Worm (Caenorhabditis elegans) whole organism, mixed stage, embryonic: ENCODE measurements around the gene mrpl-4.

Source experiments
- M03D4.4 ChIP-seq: sonication (generic microtip); optimal IDR thresholded peaks from 2 replicates; lab custom pipeline; 2017; ENCODE audit warnings: mild to moderate bottlenecking, missing genetic modification characterization, missing compliant biosample characterization
- bed-3 ChIP-seq: fragments of 200-800 bp; sonication (Bioruptor generic); optimal IDR thresholded peaks from 3 replicates; lab custom pipeline; 2018; ENCODE audit warnings: mild to moderate bottlenecking, missing genetic modification characterization, moderate library complexity, missing compliant biosample characterization
- blmp-1 ChIP-seq: fragments of 150-350 bp; optimal IDR thresholded peaks from 2 replicates; lab custom pipeline; 2014; ENCODE audit warnings: missing biosample characterization, missing genetic modification characterization
- ceh-83 ChIP-seq: fragments of 200-800 bp; sonication (Bioruptor generic); optimal IDR thresholded peaks from 2 replicates; lab custom pipeline; 2018; ENCODE audit warnings: mild to moderate bottlenecking, missing genetic modification characterization, missing compliant biosample characterization
- ces-1 ChIP-seq: fragments of 150-350 bp; optimal IDR thresholded peaks from 2 replicates; lab custom pipeline; 2014; ENCODE audit warnings: missing biosample characterization, missing genetic modification reagents, missing genetic modification characterization
- cnd-1 ChIP-seq: fragments of 200-800 bp; sonication (Bioruptor generic); optimal IDR thresholded peaks from 2 replicates; lab custom pipeline; 2018; ENCODE audit warnings: mild to moderate bottlenecking, missing genetic modification characterization, missing compliant biosample characterization
- drap-1 ChIP-seq: fragments of 200-800 bp; sonication (Bioruptor generic); optimal IDR thresholded peaks from 3 replicates; lab custom pipeline; 2018; ENCODE audit warnings: mild to moderate bottlenecking, missing genetic modification characterization, missing compliant biosample characterization
- elt-1 ChIP-seq: sonication (generic microtip); optimal IDR thresholded peaks from 2 replicates; lab custom pipeline; 2017; ENCODE audit warnings: missing genetic modification characterization, mild to moderate bottlenecking, missing compliant biosample characterization, antibody characterized with exemption, moderate library complexity, borderline replicate concordance; ENCODE audit not compliant: insufficient read depth
- elt-3 ChIP-seq: fragments of 150-350 bp; optimal IDR thresholded peaks from 2 replicates; lab custom pipeline; 2014; ENCODE audit warnings: missing biosample characterization, missing genetic modification characterization
- flh-1 ChIP-seq: fragments of 200-800 bp; sonication (Bioruptor generic); optimal IDR thresholded peaks from 2 replicates; lab custom pipeline; 2018; ENCODE audit warnings: mild to moderate bottlenecking, missing genetic modification characterization, moderate library complexity, missing compliant biosample characterization
- ham-2 ChIP-seq: fragments of 200-800 bp; sonication (Bioruptor generic); optimal IDR thresholded peaks from 2 replicates; lab custom pipeline; 2018; ENCODE audit warnings: mild to moderate bottlenecking, missing genetic modification characterization, missing compliant biosample characterization
- hlh-1 ChIP-seq: fragments of 150-350 bp; optimal IDR thresholded peaks from 2 replicates; lab custom pipeline; 2014; ENCODE audit warnings: missing biosample characterization, missing genetic modification reagents, missing genetic modification characterization
- lin-13 ChIP-seq: fragments of 150-350 bp; optimal IDR thresholded peaks from 2 replicates; lab custom pipeline; 2014; ENCODE audit warnings: missing biosample characterization, missing genetic modification characterization
- lin-32 ChIP-seq: fragments of 200-800 bp; sonication (Bioruptor generic); optimal IDR thresholded peaks from 2 replicates; lab custom pipeline; 2018; ENCODE audit warnings: mild to moderate bottlenecking, missing genetic modification characterization, missing compliant biosample characterization
- lsy-2 ChIP-seq: fragments of 150-350 bp; optimal IDR thresholded peaks from 2 replicates; lab custom pipeline; 2014; ENCODE audit warnings: missing biosample characterization, missing genetic modification characterization
- mab-5 ChIP-seq: fragments of 150-350 bp; optimal IDR thresholded peaks from 2 replicates; lab custom pipeline; 2014; ENCODE audit warnings: missing biosample characterization, missing genetic modification characterization
- mep-1 ChIP-seq: fragments of 150-350 bp; optimal IDR thresholded peaks from 2 replicates; lab custom pipeline; 2017; ENCODE audit warnings: missing biosample characterization, missing genetic modification reagents, missing genetic modification characterization, inconsistent platforms
- mls-2 ChIP-seq: sonication (generic microtip); optimal IDR thresholded peaks from 2 replicates; lab custom pipeline; 2016; ENCODE audit warnings: mild to moderate bottlenecking, missing genetic modification characterization, moderate library complexity, missing compliant biosample characterization
- nhr-12 ChIP-seq: fragments of 150-350 bp; optimal IDR thresholded peaks from 2 replicates; lab custom pipeline; 2014; ENCODE audit warnings: missing biosample characterization, missing genetic modification characterization
- nhr-2 ChIP-seq: fragments of 150-350 bp; optimal IDR thresholded peaks from 2 replicates; lab custom pipeline; 2014; ENCODE audit warnings: missing biosample characterization, missing genetic modification characterization
- nhr-237 ChIP-seq: fragments of 150-350 bp; optimal IDR thresholded peaks from 2 replicates; lab custom pipeline; 2014; ENCODE audit warnings: missing biosample characterization, missing genetic modification characterization
- nhr-28 ChIP-seq: fragments of 150-350 bp; optimal IDR thresholded peaks from 2 replicates; lab custom pipeline; 2014; ENCODE audit warnings: missing biosample characterization, missing genetic modification characterization
- nhr-76 ChIP-seq: sonication (generic microtip); optimal IDR thresholded peaks from 2 replicates; lab custom pipeline; 2017; ENCODE audit warnings: missing biosample characterization, missing genetic modification characterization
- pha-4 ChIP-seq: fragments of 150-350 bp; optimal IDR thresholded peaks from 2 replicates; lab custom pipeline; 2018; ENCODE audit warnings: missing biosample characterization, missing genetic modification reagents, missing genetic modification characterization
- sem-2 ChIP-seq: fragments of 200-800 bp; sonication (Bioruptor generic); optimal IDR thresholded peaks from 2 replicates; lab custom pipeline; 2018; ENCODE audit warnings: mild to moderate bottlenecking, missing genetic modification characterization, missing compliant biosample characterization
- snpc-4 ChIP-seq: fragments of 150-350 bp; optimal IDR thresholded peaks from 2 replicates; lab custom pipeline; 2014; ENCODE audit warnings: missing biosample characterization, missing genetic modification characterization
- sptf-1 ChIP-seq: sonication (generic microtip); optimal IDR thresholded peaks from 2 replicates; lab custom pipeline; 2017; ENCODE audit warnings: mild to moderate bottlenecking, missing genetic modification characterization, moderate library complexity, missing compliant biosample characterization
- tbx-8 ChIP-seq: fragments of 200-800 bp; sonication (Bioruptor generic); optimal IDR thresholded peaks from 2 replicates; lab custom pipeline; 2018; ENCODE audit warnings: mild to moderate bottlenecking, missing genetic modification characterization, moderate library complexity, missing compliant biosample characterization
- unc-120 ChIP-seq: sonication (generic microtip); optimal IDR thresholded peaks from 2 replicates; lab custom pipeline; 2017; ENCODE audit warnings: missing genetic modification characterization, missing compliant biosample characterization; ENCODE audit not compliant: poor library complexity, severe bottlenecking
- ztf-11 ChIP-seq: fragments of 150-350 bp; optimal IDR thresholded peaks from 2 replicates; lab custom pipeline; 2014; ENCODE audit warnings: missing biosample characterization, missing genetic modification characterization

mrpl-4 gene

DNA sequence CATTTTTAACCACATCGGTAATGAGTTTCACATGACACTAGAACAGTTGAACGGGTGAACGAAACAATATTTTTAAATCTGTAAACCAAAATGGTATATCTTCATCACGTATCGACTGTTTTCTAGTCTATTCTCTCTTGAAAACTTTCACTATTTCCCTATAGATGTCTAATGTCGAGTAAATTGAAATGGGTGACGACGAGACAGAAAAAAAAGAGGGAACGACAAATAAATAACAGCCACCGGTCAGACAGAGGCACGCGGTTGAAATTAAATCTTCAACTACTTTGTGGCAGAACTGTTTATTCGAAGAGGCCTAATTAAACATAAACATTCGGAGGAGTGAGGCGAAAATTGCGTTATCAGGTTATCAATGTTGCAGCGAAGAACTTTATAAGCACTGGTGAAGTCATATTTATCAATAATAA lies 32.7 kb upstream of the mrpl-4 start:
- no peak for TF ChIP-seq cnd-1 (tag; lab: Kevin White, UChicago)
- no peak for TF ChIP-seq unc-120 (tag; lab: Kevin White, UChicago)
- TF ChIP-seq snpc-4 (tag; lab: Kevin White, UChicago) = no peak
- TF ChIP-seq lsy-2 = no peak
- no peak for TF ChIP-seq ham-2 (GFP tag; lab: Kevin White, UChicago)
- no peak for TF ChIP-seq nhr-237 (tag; lab: Kevin White, UChicago)
- TF ChIP-seq ces-1 (GFP tag; lab: Kevin White, UChicago) = no peak

DNA sequence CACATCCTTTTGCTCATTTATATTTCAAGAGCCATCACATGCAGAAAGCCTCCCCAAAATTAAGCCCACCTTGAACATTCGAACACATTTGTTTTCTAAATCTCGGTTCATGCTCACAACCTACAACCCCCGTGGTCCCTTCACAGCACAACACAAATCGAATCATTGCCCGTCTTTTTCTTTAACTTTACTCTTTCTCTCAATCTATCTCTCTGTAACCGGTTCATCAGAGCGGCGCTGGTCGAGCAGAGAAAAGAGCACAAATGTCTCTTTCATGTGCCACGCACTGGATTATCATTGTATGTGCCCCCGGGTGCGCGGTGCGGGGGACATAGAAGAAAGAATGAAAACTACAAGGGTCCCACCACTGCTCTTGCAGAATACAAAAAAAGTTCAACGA lies 31.8 kb upstream of the mrpl-4 start:
- TF ChIP-seq mab-5 (tag; lab: Kevin White, UChicago) (no peak), ces-1 (GFP tag; lab: Kevin White, UChicago) (peak; percentile 82)

DNA sequence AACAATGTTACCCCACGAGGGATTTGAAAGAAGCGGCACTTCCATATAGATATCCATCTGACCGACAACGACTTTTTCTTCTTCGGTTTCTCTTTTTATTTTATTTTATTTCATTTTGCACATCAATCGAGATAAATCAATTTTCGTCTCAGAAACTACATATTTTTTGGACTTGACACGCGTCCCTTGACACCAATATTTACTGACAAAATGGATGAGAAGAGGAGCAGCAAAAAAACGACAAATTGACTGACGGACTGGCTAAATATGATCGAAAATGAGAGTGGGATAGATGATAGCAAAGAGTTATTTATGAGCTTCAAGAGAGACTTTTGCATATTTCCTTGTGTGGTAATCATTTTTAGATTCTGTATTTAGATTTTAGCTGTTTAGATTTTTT lies 29.7 kb upstream of the mrpl-4 start:
- TF ChIP-seq mls-2 (tag; lab: Kevin White, UChicago) (no peak), drap-1 (GFP tag; lab: Kevin White, UChicago) (no peak), ces-1 (GFP tag; lab: Kevin White, UChicago) (peak; percentile 19), blmp-1 (no peak), nhr-28 (no peak)

DNA sequence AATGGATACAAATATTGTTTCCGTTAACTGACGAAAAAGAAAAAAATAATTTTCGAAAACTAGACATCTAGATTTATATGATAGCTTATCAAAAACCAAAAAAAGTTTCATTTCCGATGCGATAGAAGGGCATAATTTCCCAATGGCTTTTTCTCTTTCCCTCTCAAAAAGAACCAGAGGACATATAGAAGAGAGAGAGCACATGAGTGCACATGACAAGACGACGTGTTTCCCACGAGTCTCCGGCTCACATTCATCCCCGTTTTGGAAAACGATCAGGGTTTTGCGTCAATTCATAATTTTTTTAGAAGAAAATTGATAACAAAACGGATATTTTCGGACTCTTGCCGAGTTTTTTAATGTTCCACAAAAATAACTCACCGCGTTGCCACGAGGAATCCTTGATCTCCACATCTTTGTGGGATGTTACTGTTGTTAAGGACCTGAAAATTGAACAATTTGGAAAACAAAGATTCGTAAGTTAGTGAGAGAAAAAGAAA lies 22.7 kb upstream of the mrpl-4 start, which contains the start of gene lmd-3:
lmd-3 (minus strand) TSS at position 450 of the 500 bp plus-strand sequence.
- no peak for TF ChIP-seq sptf-1 (tag; lab: Kevin White, UChicago)
- TF ChIP-seq ztf-11 (tag; lab: Kevin White, UChicago) = no peak
- TF ChIP-seq elt-3 (tag; lab: Kevin White, UChicago) = no peak
- TF ChIP-seq bed-3 = no peak
- no peak for TF ChIP-seq hlh-1 (tag; lab: Kevin White, UChicago)
- no peak for TF ChIP-seq snpc-4 (tag; lab: Kevin White, UChicago)
- no peak for TF ChIP-seq pha-4
- no peak for TF ChIP-seq tbx-8 (GFP tag; lab: Kevin White, UChicago)
- TF ChIP-seq cnd-1 (tag; lab: Kevin White, UChicago) = no peak
- no peak for TF ChIP-seq nhr-28
- no peak for TF ChIP-seq mab-5 (tag; lab: Kevin White, UChicago)
- no peak for TF ChIP-seq lin-32 (GFP tag; lab: Kevin White, UChicago)
- no peak for TF ChIP-seq mep-1 (tag; lab: Kevin White, UChicago)
- TF ChIP-seq lin-13 = no peak

DNA sequence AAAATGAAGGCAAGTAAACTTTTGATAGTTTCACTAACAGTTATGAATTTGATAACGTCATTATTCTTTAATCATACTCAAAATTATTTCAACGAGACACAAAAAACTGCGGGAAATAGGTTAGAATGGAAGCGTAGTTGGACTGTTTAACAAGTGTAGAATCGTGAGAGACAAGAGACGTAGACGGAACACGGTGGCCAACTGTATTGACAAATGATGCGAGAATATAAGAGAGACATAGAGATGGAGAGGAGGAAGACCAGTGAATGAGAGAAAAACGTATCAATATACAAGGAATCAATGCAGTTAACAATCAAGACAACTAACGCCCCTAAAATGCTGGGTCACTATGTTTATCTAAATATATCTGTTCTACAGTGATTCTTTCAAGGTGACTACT lies 21.4 kb upstream of the mrpl-4 start:
- no peak for TF ChIP-seq unc-120 (tag; lab: Kevin White, UChicago)
- no peak for TF ChIP-seq cnd-1 (tag; lab: Kevin White, UChicago)
- peak; percentile 91 for TF ChIP-seq pha-4
- no peak for TF ChIP-seq elt-1 (tag; lab: Kevin White, UChicago)
- TF ChIP-seq nhr-237 (tag; lab: Kevin White, UChicago) = no peak
- TF ChIP-seq mep-1 (tag; lab: Kevin White, UChicago) = no peak
- peak; percentile 19 for TF ChIP-seq hlh-1 (tag; lab: Kevin White, UChicago)

DNA sequence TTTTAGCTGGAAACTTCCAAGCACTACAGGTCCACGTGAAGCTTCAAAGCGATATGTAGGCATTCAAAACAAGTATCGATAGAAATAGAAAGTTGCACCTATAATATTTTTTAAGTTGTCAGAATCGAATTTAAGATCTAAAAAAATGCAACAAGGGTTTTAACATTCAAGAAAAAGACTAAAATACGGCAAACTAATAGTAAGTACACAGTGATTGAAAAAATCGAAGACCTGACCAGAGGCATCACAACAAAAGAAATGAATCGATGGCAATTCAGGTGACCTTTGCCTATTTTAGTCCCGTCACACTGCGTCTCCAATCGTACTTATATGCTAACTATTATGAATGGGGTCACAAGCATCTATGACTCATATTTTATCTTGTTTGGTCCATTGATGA lies 19.1 kb upstream of the mrpl-4 start, which contains the start of gene T23B12.5:
T23B12.5 (minus strand) TSS at position 101 of the 400 bp plus-strand sequence.
- TF ChIP-seq nhr-12 (tag; lab: Kevin White, UChicago) (no peak), mls-2 (tag; lab: Kevin White, UChicago) (no peak), blmp-1 (no peak), tbx-8 (GFP tag; lab: Kevin White, UChicago) (no peak), sptf-1 (tag; lab: Kevin White, UChicago) (no peak), flh-1 (GFP tag; lab: Kevin White, UChicago) (no peak), mab-5 (tag; lab: Kevin White, UChicago) (no peak), nhr-2 (tag; lab: Kevin White, UChicago) (no peak), sem-2 (no peak), nhr-76 (tag; lab: Kevin White, UChicago) (no peak), lsy-2 (no peak), M03D4.4 (tag; lab: Kevin White, UChicago) (no peak), ceh-83 (no peak), ztf-11 (tag; lab: Kevin White, UChicago) (no peak)
